Worm (Caenorhabditis elegans) whole organism, L4 larva: ENCODE data around the gene R09A1.3.

Experiments used
- F26F4.8 ChIP-seq: fragments of 200-800 bp; sonication (Bioruptor generic); conservative IDR thresholded peaks from 2 replicates; pipeline ENCODE4 v1.3.6; 2022; ENCODE audit warnings: missing genetic modification characterization, missing compliant biosample characterization
- R02D3.7 ChIP-seq: fragments of 150-350 bp; sonication (generic microtip); optimal IDR thresholded peaks from 3 replicates; lab custom pipeline; 2014; ENCODE audit warnings: missing biosample characterization, missing genetic modification characterization
- Y105C5A.15 ChIP-seq: fragments of 200-800 bp; sonication (Bioruptor generic); IDR thresholded peaks from 2 replicates; pipeline ENCODE4 v1.3.6; 2022; ENCODE audit warnings: missing genetic modification characterization, missing compliant biosample characterization
- Y75B8A.6 ChIP-seq: fragments of 200-800 bp; sonication (Bioruptor generic); IDR thresholded peaks from 2 replicates; pipeline ENCODE4 v1.3.6; 2022; ENCODE audit warnings: missing genetic modification reagents, missing genetic modification characterization, missing compliant biosample characterization
- ZK337.2 ChIP-seq: fragments of 200-800 bp; sonication (Bioruptor generic); IDR thresholded peaks from 2 replicates; pipeline ENCODE4 v1.3.6; 2022; ENCODE audit warnings: missing genetic modification reagents, missing genetic modification characterization, missing compliant biosample characterization
- attf-4 ChIP-seq: sonication (generic microtip); optimal IDR thresholded peaks from 3 replicates; lab custom pipeline; 2017; ENCODE audit warnings: missing biosample characterization, missing genetic modification characterization
- ceh-20 ChIP-seq: fragments of 200-800 bp; sonication (Bioruptor generic); IDR thresholded peaks from 2 replicates; pipeline ENCODE4 v1.3.6; 2022; ENCODE audit warnings: missing genetic modification reagents, missing genetic modification characterization, missing compliant biosample characterization
- ceh-82 ChIP-seq: sonication (generic microtip); optimal IDR thresholded peaks from 2 replicates; lab custom pipeline; 2017; ENCODE audit warnings: missing biosample characterization, missing genetic modification characterization
- daf-16 ChIP-seq, 3 experiments: sonication (generic microtip); optimal IDR thresholded peaks; 2 replicates each; lab custom pipeline; 2016 to 2017; ENCODE audit warnings: missing genetic modification characterization in 3 of 3, missing genetic modification reagents in 3 of 3, mild to moderate bottlenecking in 2 of 3, missing compliant biosample characterization in 2 of 3, missing biosample characterization in 1 of 3, moderate library complexity in 1 of 3
- dmd-6 ChIP-seq: fragments of 200-800 bp; sonication (Bioruptor generic); IDR thresholded peaks from 2 replicates; pipeline ENCODE4 v1.3.6; 2022; ENCODE audit warnings: missing genetic modification reagents, missing genetic modification characterization, missing compliant biosample characterization
- duxl-1 ChIP-seq: sonication (generic microtip); optimal IDR thresholded peaks from 2 replicates; lab custom pipeline; 2016; ENCODE audit warnings: mild to moderate bottlenecking, missing genetic modification characterization, moderate library complexity, missing compliant biosample characterization; ENCODE audit not compliant: poor library complexity
- egl-43 ChIP-seq: fragments of 200-800 bp; sonication (Bioruptor generic); IDR thresholded peaks from 2 replicates; pipeline ENCODE4 v1.3.6; 2022; ENCODE audit warnings: missing genetic modification reagents, missing genetic modification characterization, missing compliant biosample characterization
- fkh-10 ChIP-seq: fragments of 150-350 bp; optimal IDR thresholded peaks from 2 replicates; lab custom pipeline; 2014; ENCODE audit warnings: missing biosample characterization, missing genetic modification reagents, missing genetic modification characterization
- fos-1 ChIP-seq: fragments of 150-350 bp; optimal IDR thresholded peaks from 2 replicates; lab custom pipeline; 2014; ENCODE audit warnings: missing biosample characterization, missing genetic modification characterization
- hlh-11 ChIP-seq: fragments of 200-800 bp; sonication (Bioruptor generic); optimal IDR thresholded peaks from 2 replicates; lab custom pipeline; 2018; ENCODE audit warnings: mild to moderate bottlenecking, missing genetic modification characterization, missing compliant biosample characterization
- lin-15B ChIP-seq: fragments of 150-350 bp; sonication (generic microtip); optimal IDR thresholded peaks from 3 replicates; lab custom pipeline; 2014; ENCODE audit warnings: missing biosample characterization, missing genetic modification characterization
- lir-3 ChIP-seq: sonication (generic microtip); optimal IDR thresholded peaks from 2 replicates; lab custom pipeline; 2016; ENCODE audit warnings: mild to moderate bottlenecking, missing genetic modification characterization, missing compliant biosample characterization
- madf-9 ChIP-seq: fragments of 200-800 bp; sonication (Bioruptor generic); conservative IDR thresholded peaks from 2 replicates; pipeline ENCODE4 v1.3.6; 2022; ENCODE audit warnings: missing genetic modification reagents, missing genetic modification characterization, missing compliant biosample characterization
- mdt-29 ChIP-seq: fragments of 200-800 bp; sonication (Bioruptor generic); IDR thresholded peaks from 2 replicates; pipeline ENCODE4 v1.3.6; 2022; ENCODE audit warnings: missing genetic modification reagents, missing genetic modification characterization, missing compliant biosample characterization
- mes-2 ChIP-seq: sonication (generic microtip); optimal IDR thresholded peaks from 2 replicates; lab custom pipeline; 2016; ENCODE audit warnings: missing genotype, mild to moderate bottlenecking, missing genetic modification characterization, missing compliant biosample characterization; ENCODE audit not compliant: poor library complexity, severe bottlenecking
- nhr-102 ChIP-seq: sonication (generic microtip); optimal IDR thresholded peaks from 2 replicates; lab custom pipeline; 2016; ENCODE audit warnings: mild to moderate bottlenecking, missing genetic modification characterization, moderate library complexity, missing compliant biosample characterization
- nhr-11 ChIP-seq: fragments of 150-350 bp; optimal IDR thresholded peaks from 2 replicates; lab custom pipeline; 2014; ENCODE audit warnings: missing biosample characterization, missing genetic modification characterization
- nhr-6 ChIP-seq: fragments of 150-350 bp; optimal IDR thresholded peaks from 2 replicates; lab custom pipeline; 2014; ENCODE audit warnings: missing biosample characterization, missing genetic modification characterization
- nhr-76 ChIP-seq: fragments of 150-350 bp; optimal IDR thresholded peaks from 2 replicates; lab custom pipeline; 2014; ENCODE audit warnings: missing biosample characterization, missing genetic modification characterization
- pha-4 ChIP-seq, 2 experiments: fragments of 150-350 bp in 1 of 2; fragments of 200-800 bp in 1 of 2; sonication (Bioruptor generic) in 1 of 2; IDR thresholded peaks in 1 of 2; optimal IDR thresholded peaks in 1 of 2; 2 replicates each; pipeline versions ENCODE4 v1.3.6 to Lab custom; 2014 to 2022; ENCODE audit warnings: missing genetic modification characterization in 2 of 2, missing genetic modification reagents in 2 of 2, missing biosample characterization in 1 of 2, missing compliant biosample characterization in 1 of 2
- pqm-1 ChIP-seq: sonication (generic microtip); optimal IDR thresholded peaks from 2 replicates; lab custom pipeline; 2017; ENCODE audit warnings: missing biosample characterization, missing genetic modification characterization
- set-16 ChIP-seq: fragments of 200-800 bp; sonication (Bioruptor generic); IDR thresholded peaks from 2 replicates; pipeline ENCODE4 v1.3.6; 2022; ENCODE audit warnings: missing genetic modification reagents, missing genetic modification characterization, missing compliant biosample characterization
- snpc-1.2 ChIP-seq: fragments of 200-800 bp; sonication (Bioruptor generic); IDR thresholded peaks from 2 replicates; pipeline ENCODE4 v1.3.6; 2022; ENCODE audit warnings: missing genetic modification reagents, missing genetic modification characterization, missing compliant biosample characterization
- unc-62 ChIP-seq, 3 experiments: fragments of 150-350 bp in 1 of 3; sonication (generic microtip); optimal IDR thresholded peaks in 2 of 3; peaks in 1 of 3; 1 replicate in 1 of 3; 2 replicates in 2 of 3; lab custom pipeline; 2014 to 2017; ENCODE audit warnings: missing biosample characterization in 3 of 3, missing genetic modification characterization in 3 of 3, missing genetic modification reagents in 3 of 3, missing genotype in 1 of 3
- ztf-7 ChIP-seq: fragments of 150-350 bp; optimal IDR thresholded peaks from 2 replicates; lab custom pipeline; 2014; ENCODE audit warnings: missing biosample characterization, missing genetic modification characterization

R09A1.3 gene

ce11 chrV:1017196-1017595, 9.7 kb downstream of the R09A1.3 start:
- TF ChIP-seq unc-62 (GFP tag; optimal IDR thresholded peaks at IDR 0.05 in 1 of 2; lab: Kevin White, UChicago) (peak in 1 of 2 experiments; percentile 4), unc-62 (tag; optimal IDR thresholded peaks at IDR 0.05; lab: Kevin White, UChicago) (no peak), F26F4.8 (GFP tag; lab: Robert Waterston, UW) (no peak), nhr-11 (tag; lab: Kevin White, UChicago) (no peak), fkh-10 (GFP tag; lab: Kevin White, UChicago) (no peak), Y75B8A.6 (no peak), ceh-20 (GFP tag; lab: Robert Waterston, UW) (no peak), pha-4 (GFP tag; IDR thresholded peaks at IDR 0.05; lab: Robert Waterston, UW) (no peak), pha-4 (tag; optimal IDR thresholded peaks at IDR 0.05; lab: Kevin White, UChicago) (no peak), nhr-6 (tag; lab: Kevin White, UChicago) (no peak)

DNA sequence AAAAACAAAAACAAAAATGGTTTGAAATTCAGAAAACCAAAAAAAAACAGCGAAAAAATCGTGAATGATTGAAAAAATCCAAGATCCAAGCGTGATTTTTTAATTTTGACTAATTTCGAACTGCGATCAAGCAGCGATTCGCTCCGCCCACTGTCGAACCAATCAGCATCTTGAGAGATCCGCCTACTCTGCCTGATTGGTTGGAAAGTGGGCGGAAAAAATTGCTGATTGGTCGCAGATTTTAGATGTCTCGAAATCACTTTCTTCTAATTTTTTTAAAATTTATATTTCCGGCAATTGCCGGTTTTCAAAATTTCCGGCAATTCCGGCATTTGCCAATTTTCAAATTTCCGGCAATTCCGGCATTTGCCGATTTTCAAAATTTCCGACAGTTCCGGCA, 11.7 kb downstream of the R09A1.3 start:
- TF ChIP-seq snpc-1.2: no peak
- no peak for TF ChIP-seq R02D3.7
- TF ChIP-seq lin-15B: no peak

ce11 chrV:1013637-1014036, 13.2 kb downstream of the R09A1.3 start:
- TF ChIP-seq daf-16 (GFP tag; optimal IDR thresholded peaks at IDR 0.05; lab: Kevin White, UChicago) (no peak), daf-16 (tag; optimal IDR thresholded peaks at IDR 0.05; lab: Kevin White, UChicago) (no peak), mdt-29 (GFP tag; lab: Robert Waterston, UW) (no peak), lir-3 (tag; lab: Kevin White, UChicago) (no peak), Y105C5A.15 (GFP tag; lab: Robert Waterston, UW) (no peak), fos-1 (tag; lab: Kevin White, UChicago) (no peak), ceh-82 (tag; lab: Kevin White, UChicago) (no peak), unc-62 (GFP tag; optimal IDR thresholded peaks at IDR 0.05 in 1 of 2; lab: Kevin White, UChicago) (peak in 1 of 2 experiments; percentile 95), unc-62 (tag; optimal IDR thresholded peaks at IDR 0.05; lab: Kevin White, UChicago) (no peak)

DNA sequence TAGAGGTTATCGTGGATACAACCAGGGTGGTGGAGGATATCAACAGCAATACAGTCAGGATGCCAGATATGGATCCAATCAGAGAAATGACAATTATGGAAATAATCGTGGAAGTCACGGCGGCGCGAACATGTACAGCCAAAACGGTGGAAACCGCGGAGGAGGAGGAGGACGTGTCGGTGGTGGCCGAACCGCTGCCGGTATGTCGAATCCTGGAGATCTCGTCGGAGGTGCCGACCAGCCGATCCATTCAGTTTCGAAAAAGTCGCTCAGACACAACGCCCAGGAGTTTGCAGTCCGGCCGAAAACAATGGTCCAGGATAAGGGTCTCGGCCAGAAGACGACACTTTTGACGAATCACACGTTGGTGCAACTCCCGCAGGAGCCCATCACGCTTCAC, 17.8 kb downstream of the R09A1.3 start:
- TF ChIP-seq attf-4 (tag; lab: Kevin White, UChicago) (no peak), set-16 (GFP tag; lab: Robert Waterston, UW) (peak; percentile 80)

DNA sequence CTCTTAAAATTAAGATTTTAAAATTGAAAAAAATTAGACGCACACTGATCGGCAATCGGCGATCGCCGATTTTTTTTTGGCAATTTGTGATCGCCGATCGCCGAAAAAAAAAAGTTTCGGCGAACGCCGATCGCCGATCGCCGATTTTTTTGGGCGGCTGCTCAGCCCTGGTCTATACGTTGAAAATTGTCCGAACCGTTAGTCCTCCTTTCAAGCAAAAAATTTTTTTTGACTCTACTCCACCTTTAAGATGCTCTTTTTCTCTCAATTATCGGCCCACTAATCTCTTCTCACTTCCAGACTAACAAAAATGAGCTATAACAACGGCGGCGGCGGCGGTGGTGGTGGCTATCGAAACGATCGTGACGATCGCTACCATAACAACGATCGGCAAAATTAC, 18.4 kb downstream of the R09A1.3 start, which contains the start of gene ergo-1:
ergo-1 (plus strand) TSS at position 301 of the 400 bp plus-strand sequence.
- no peak for TF ChIP-seq nhr-76 (tag; lab: Kevin White, UChicago)
- TF ChIP-seq mes-2: no peak
- no peak for TF ChIP-seq madf-9 (GFP tag; lab: Robert Waterston, UW)
- no peak for TF ChIP-seq duxl-1 (tag; lab: Kevin White, UChicago)
- no peak for TF ChIP-seq ZK337.2 (GFP tag; lab: Robert Waterston, UW)

- TF ChIP-seq hlh-11 (tag; lab: Kevin White, UChicago) (no peak), nhr-102 (tag; lab: Kevin White, UChicago) (no peak), ztf-7 (tag; lab: Kevin White, UChicago) (no peak), dmd-6 (GFP tag; lab: Robert Waterston, UW) (no peak), egl-43 (GFP tag; lab: Robert Waterston, UW) (no peak), pqm-1 (tag; lab: Kevin White, UChicago) (peak; percentile 39)
Observed at ce11 chrV:1005877-1006276, 21.0 kb downstream of the R09A1.3 start.
